Worm (Caenorhabditis elegans): ENCODE data around the gene C44H9.7.

ce11 chrV:12818486-12818885, 36.2 kb downstream of the C44H9.7 start:
- TF ChIP-seq elt-3 (tag; optimal IDR thresholded peaks at IDR 0.05) (no peak), snpc-4 (tag; optimal IDR thresholded peaks at IDR 0.05) (no peak), aly-2 (tag; optimal IDR thresholded peaks at IDR 0.05) (no peak), ztf-4 (tag; optimal IDR thresholded peaks at IDR 0.05) (no peak)
